Worm (Caenorhabditis elegans) whole organism, late embryonic: ENCODE results near the gene kat-1.
A peak's percentile ranks its signal among the peaks of the same experiment; 100 is the strongest.

ENCODE experiments used
- C38D4.7 ChIP-seq: fragments of 200-800 bp; sonication (Bioruptor generic); optimal IDR thresholded peaks from 2 replicates; lab custom pipeline; 2018; ENCODE audit warnings: mild to moderate bottlenecking, missing genetic modification characterization, moderate library complexity, missing compliant biosample characterization
- Y22D7AL.16 ChIP-seq: sonication (generic microtip); optimal IDR thresholded peaks from 2 replicates; lab custom pipeline; 2016; ENCODE audit warnings: missing genetic modification characterization, missing compliant biosample characterization
- ama-1 ChIP-seq: fragments of 150-350 bp; optimal IDR thresholded peaks from 2 replicates; lab custom pipeline; 2014
- ceh-45 ChIP-seq: fragments of 200-800 bp; sonication (Bioruptor generic); IDR thresholded peaks from 2 replicates; pipeline ENCODE4 v1.3.6; 2022; ENCODE audit warnings: missing genetic modification reagents, missing genetic modification characterization, missing compliant biosample characterization
- ceh-9 ChIP-seq: sonication (generic microtip); optimal IDR thresholded peaks from 2 replicates; lab custom pipeline; 2016; ENCODE audit warnings: mild to moderate bottlenecking, missing genetic modification characterization, inconsistent platforms, missing compliant biosample characterization
- elt-2 ChIP-seq: sonication (generic microtip); optimal IDR thresholded peaks from 2 replicates; lab custom pipeline; 2016; ENCODE audit warnings: missing genetic modification reagents, missing genetic modification characterization, missing compliant biosample characterization
- fkh-10 ChIP-seq: fragments of 150-350 bp; optimal IDR thresholded peaks from 2 replicates; lab custom pipeline; 2014; ENCODE audit warnings: missing biosample characterization, missing genetic modification reagents, missing genetic modification characterization
- gmeb-2 ChIP-seq: sonication (generic microtip); optimal IDR thresholded peaks from 2 replicates; lab custom pipeline; 2016; ENCODE audit warnings: missing genetic modification characterization, inconsistent platforms, missing compliant biosample characterization
- hlh-15 ChIP-seq: sonication (generic microtip); optimal IDR thresholded peaks from 2 replicates; lab custom pipeline; 2016; ENCODE audit warnings: missing genetic modification characterization, missing compliant biosample characterization
- nfya-1 ChIP-seq: sonication (generic microtip); optimal IDR thresholded peaks from 2 replicates; lab custom pipeline; 2017; ENCODE audit warnings: missing genetic modification characterization, mild to moderate bottlenecking, missing compliant biosample characterization, antibody characterized with exemption, moderate library complexity
- pag-3 ChIP-seq: sonication (generic microtip); optimal IDR thresholded peaks from 2 replicates; lab custom pipeline; 2016; ENCODE audit warnings: missing compliant biosample characterization, missing genetic modification characterization, borderline replicate concordance
- pha-4 ChIP-seq: fragments of 150-350 bp; optimal IDR thresholded peaks from 2 replicates; lab custom pipeline; 2018; ENCODE audit warnings: missing biosample characterization, missing genetic modification reagents, missing genetic modification characterization
- pqm-1 ChIP-seq: sonication (generic microtip); optimal IDR thresholded peaks from 2 replicates; lab custom pipeline; 2016; ENCODE audit warnings: missing genetic modification characterization, missing compliant biosample characterization
- ref-2 ChIP-seq: sonication (generic microtip); optimal IDR thresholded peaks from 2 replicates; lab custom pipeline; 2016; ENCODE audit warnings: missing genetic modification characterization, missing compliant biosample characterization

ce11 chrII:7060202-7060601 is 13.4 kb upstream of the kat-1 start:
- TF ChIP-seq pqm-1 (tag; lab: Kevin White, UChicago) = no peak
- no peak for TF ChIP-seq C38D4.7 (GFP tag; lab: Kevin White, UChicago)
- no peak for TF ChIP-seq ref-2
- no peak for TF ChIP-seq ceh-45
- TF ChIP-seq ama-1 (lab: Kevin White, UChicago) = no peak
- TF ChIP-seq fkh-10 (GFP tag; lab: Kevin White, UChicago) = no peak
- no peak for TF ChIP-seq Y22D7AL.16 (tag; lab: Kevin White, UChicago)
- TF ChIP-seq pha-4 (tag; lab: Kevin White, UChicago) = no peak
- no peak for TF ChIP-seq gmeb-2 (tag; lab: Kevin White, UChicago)
- TF ChIP-seq elt-2 (tag; lab: Kevin White, UChicago) = peak; percentile 34
- TF ChIP-seq pag-3 (tag; lab: Kevin White, UChicago) = no peak
- TF ChIP-seq hlh-15 (tag; lab: Kevin White, UChicago) = no peak
- no peak for TF ChIP-seq ceh-9 (tag; lab: Kevin White, UChicago)
- TF ChIP-seq nfya-1 (tag; lab: Kevin White, UChicago) = no peak
